Worm (Caenorhabditis elegans) whole organism, mixed stage, embryonic: ENCODE measurements around the gene C29F4.3.

Experiments used
- ceh-43 ChIP-seq: fragments of 200-800 bp; sonication (Bioruptor generic); optimal IDR thresholded peaks from 2 replicates; lab custom pipeline; 2018; ENCODE audit warnings: mild to moderate bottlenecking, missing genetic modification characterization, moderate library complexity, missing compliant biosample characterization
- ceh-83 ChIP-seq: fragments of 200-800 bp; sonication (Bioruptor generic); optimal IDR thresholded peaks from 2 replicates; lab custom pipeline; 2018; ENCODE audit warnings: mild to moderate bottlenecking, missing genetic modification characterization, missing compliant biosample characterization
- ces-1 ChIP-seq: fragments of 150-350 bp; optimal IDR thresholded peaks from 2 replicates; lab custom pipeline; 2014; ENCODE audit warnings: missing biosample characterization, missing genetic modification reagents, missing genetic modification characterization
- elt-3 ChIP-seq: fragments of 150-350 bp; optimal IDR thresholded peaks from 2 replicates; lab custom pipeline; 2014; ENCODE audit warnings: missing biosample characterization, missing genetic modification characterization
- flh-1 ChIP-seq: fragments of 200-800 bp; sonication (Bioruptor generic); optimal IDR thresholded peaks from 2 replicates; lab custom pipeline; 2018; ENCODE audit warnings: mild to moderate bottlenecking, missing genetic modification characterization, moderate library complexity, missing compliant biosample characterization
- lsy-2 ChIP-seq: fragments of 150-350 bp; optimal IDR thresholded peaks from 2 replicates; lab custom pipeline; 2014; ENCODE audit warnings: missing biosample characterization, missing genetic modification characterization
- mls-2 ChIP-seq: sonication (generic microtip); optimal IDR thresholded peaks from 2 replicates; lab custom pipeline; 2016; ENCODE audit warnings: mild to moderate bottlenecking, missing genetic modification characterization, moderate library complexity, missing compliant biosample characterization
- nhr-237 ChIP-seq: fragments of 150-350 bp; optimal IDR thresholded peaks from 2 replicates; lab custom pipeline; 2014; ENCODE audit warnings: missing biosample characterization, missing genetic modification characterization
- nhr-28 ChIP-seq: fragments of 150-350 bp; optimal IDR thresholded peaks from 2 replicates; lab custom pipeline; 2014; ENCODE audit warnings: missing biosample characterization, missing genetic modification characterization
- sem-2 ChIP-seq: fragments of 200-800 bp; sonication (Bioruptor generic); optimal IDR thresholded peaks from 2 replicates; lab custom pipeline; 2018; ENCODE audit warnings: mild to moderate bottlenecking, missing genetic modification characterization, missing compliant biosample characterization
- snpc-4 ChIP-seq: fragments of 150-350 bp; optimal IDR thresholded peaks from 2 replicates; lab custom pipeline; 2014; ENCODE audit warnings: missing biosample characterization, missing genetic modification characterization
- sptf-1 ChIP-seq: sonication (generic microtip); optimal IDR thresholded peaks from 2 replicates; lab custom pipeline; 2017; ENCODE audit warnings: mild to moderate bottlenecking, missing genetic modification characterization, moderate library complexity, missing compliant biosample characterization
- ztf-11 ChIP-seq: fragments of 150-350 bp; optimal IDR thresholded peaks from 2 replicates; lab custom pipeline; 2014; ENCODE audit warnings: missing biosample characterization, missing genetic modification characterization

DNA sequence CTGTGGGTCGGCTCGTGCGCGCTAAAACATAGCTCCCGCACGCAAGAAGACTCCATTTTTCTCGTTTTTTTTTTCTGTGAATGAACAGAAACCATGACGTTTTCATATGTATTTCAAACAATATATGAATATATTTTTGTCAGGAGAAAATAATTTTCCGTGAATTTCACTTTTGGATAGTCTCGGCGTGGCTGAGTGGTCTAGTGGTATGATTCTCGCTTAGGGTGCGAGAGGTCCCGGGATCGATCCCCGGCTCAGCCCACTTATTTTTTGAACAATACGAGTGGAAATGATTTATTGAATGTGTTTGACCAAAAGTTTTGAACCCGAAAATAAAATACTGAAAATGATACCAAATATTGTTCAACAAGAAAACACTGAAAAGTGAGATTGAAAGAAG lies 7.6 kb upstream of the C29F4.3 start:
- TF ChIP-seq ces-1 (no peak), lsy-2 (tag; lab: Kevin White, UChicago) (no peak), elt-3 (no peak), mls-2 (tag; lab: Kevin White, UChicago) (no peak), ceh-83 (GFP tag; lab: Kevin White, UChicago) (no peak), snpc-4 (no peak), sem-2 (GFP tag; lab: Kevin White, UChicago) (no peak), flh-1 (GFP tag; lab: Kevin White, UChicago) (no peak), nhr-28 (no peak), sptf-1 (tag; lab: Kevin White, UChicago) (no peak), nhr-237 (tag; lab: Kevin White, UChicago) (no peak), ceh-43 (GFP tag; lab: Kevin White, UChicago) (no peak), ztf-11 (tag; lab: Kevin White, UChicago) (no peak)
